Fruit fly (Drosophila melanogaster): Measurements from ENCODE around the gene Dus2.

The Dus2 gene

dm6 chrX:14242479-14242878 is 4.7 kb downstream of the Dus2 start, which contains the start of gene mRNA-cap (continued):
- no peak for TF ChIP-seq Bdp1 (GFP tag; optimal IDR thresholded peaks at IDR 0.05)
- TF ChIP-seq disco-r (GFP tag; optimal IDR thresholded peaks at IDR 0.05), result no peak
- TF ChIP-seq mirr (GFP tag; optimal IDR thresholded peaks at IDR 0.05), result no peak
- TF ChIP-seq CG15073 (GFP tag; optimal IDR thresholded peaks at IDR 0.05), result no peak
- TF ChIP-seq sd (tag; optimal IDR thresholded peaks at IDR 0.05), result no peak
- TF ChIP-seq Awh (GFP tag; IDR thresholded peaks at IDR 0.05), result no peak

- no peak for TF ChIP-seq Hr78 (GFP tag; optimal IDR thresholded peaks at IDR 0.05)
- no peak for TF ChIP-seq CG9797 (GFP tag; optimal IDR thresholded peaks at IDR 0.05)
- TF ChIP-seq Dbx (GFP tag; IDR thresholded peaks at IDR 0.05), result peak; percentile 48; the same call in 1 of the 3 replicates
- peak; percentile 37; the same call in 1 of the 2 replicates for TF ChIP-seq HLH3B (GFP tag; IDR thresholded peaks at IDR 0.05)
- TF ChIP-seq CG15479 (GFP tag; optimal IDR thresholded peaks at IDR 0.05), result no peak
- TF ChIP-seq CG1647 (GFP tag; optimal IDR thresholded peaks at IDR 0.05), result no peak
- no peak for TF ChIP-seq CG7745 (tag; optimal IDR thresholded peaks at IDR 0.05)
- TF ChIP-seq Xbp1 (GFP tag; optimal IDR thresholded peaks at IDR 0.05), result peak; percentile 14
- TF ChIP-seq esg (GFP tag; conservative IDR thresholded peaks at IDR 0.05), result no peak
- TF ChIP-seq Bteb2 (GFP tag; optimal IDR thresholded peaks at IDR 0.05), result no peak
- no peak for TF ChIP-seq CG11085 (GFP tag; IDR thresholded peaks at IDR 0.05)
- no peak for TF ChIP-seq CG6813 (GFP tag; optimal IDR thresholded peaks at IDR 0.05)
- TF ChIP-seq CG2199 (GFP tag; IDR thresholded peaks at IDR 0.05), result no peak
- TF ChIP-seq nerfin-2 (GFP tag; IDR thresholded peaks at IDR 0.05; ENCODE audit: partially characterized antibody), result peak; percentile 61
- peak; percentile 63 for TF ChIP-seq unc-4 (GFP tag; IDR thresholded peaks at IDR 0.05; ENCODE audit: partially characterized antibody)
- TF ChIP-seq CG1529 (GFP tag; optimal IDR thresholded peaks at IDR 0.05), result no peak
- TF ChIP-seq bab2 (GFP tag; optimal IDR thresholded peaks at IDR 0.05), result no peak
- no peak for TF ChIP-seq CG5245 (GFP tag; optimal IDR thresholded peaks at IDR 0.05)
- TF ChIP-seq Gug (GFP tag; IDR thresholded peaks at IDR 0.05), result no peak
- TF ChIP-seq ATbp (GFP tag; optimal IDR thresholded peaks at IDR 0.05), result no peak
- TF ChIP-seq vnd (GFP tag; IDR thresholded peaks at IDR 0.05; ENCODE audit: partially characterized antibody), result peak; percentile 58; the same call in 2 of the 3 replicates
- TF ChIP-seq CG14667 (GFP tag; IDR thresholded peaks at IDR 0.05), result no peak
- peak; percentile 46 for TF ChIP-seq inv (GFP tag; IDR thresholded peaks at IDR 0.05; ENCODE audit: partially characterized antibody)
- no peak for TF ChIP-seq klu (GFP tag; IDR thresholded peaks at IDR 0.05)
- TF ChIP-seq CG3726 (GFP tag; IDR thresholded peaks at IDR 0.05), result no peak
- TF ChIP-seq CG7839 (tag; optimal IDR thresholded peaks at IDR 0.05), result peak; percentile 46
- TF ChIP-seq CG2120 (GFP tag; optimal IDR thresholded peaks at IDR 0.05), result no peak
- no peak for TF ChIP-seq CG8478 (optimal IDR thresholded peaks at IDR 0.05)
- TF ChIP-seq CHES-1-like (GFP tag; optimal IDR thresholded peaks at IDR 0.05), result no peak
- no peak for TF ChIP-seq Neu2 (GFP tag; optimal IDR thresholded peaks at IDR 0.05; ENCODE audit: borderline replicate concordance)
- 0 out of 3 replicates have a peak, but pooled peaks have one; percentile 40 for TF ChIP-seq Doc3 (GFP tag; IDR thresholded peaks at IDR 0.05; ENCODE audit: partially characterized antibody)
- peak; percentile 58; the same call in 1 of the 2 replicates for TF ChIP-seq ara (GFP tag; IDR thresholded peaks at IDR 0.05)
- peak; percentile 67 for TF ChIP-seq CG2712 (tag; optimal IDR thresholded peaks at IDR 0.05)
- TF ChIP-seq ftz-f1 (GFP tag; optimal IDR thresholded peaks at IDR 0.05), result no peak
- no peak for TF ChIP-seq Atf-2 (GFP tag; optimal IDR thresholded peaks at IDR 0.05)
- TF ChIP-seq sisA (GFP tag; IDR thresholded peaks at IDR 0.05), result no peak
- no peak for TF ChIP-seq wdn (GFP tag; IDR thresholded peaks at IDR 0.05)
- no peak for TF ChIP-seq vfl (GFP tag; optimal IDR thresholded peaks at IDR 0.05)
- TF ChIP-seq caup (GFP tag; optimal IDR thresholded peaks at IDR 0.05; ENCODE audit: severe bottlenecking), result no peak
- TF ChIP-seq chn (GFP tag; optimal IDR thresholded peaks at IDR 0.05), result no peak
- peak; percentile 40 for TF ChIP-seq Ssrp (tag; optimal IDR thresholded peaks at IDR 0.05)
- peak; percentile 38 for TF ChIP-seq Rfx (GFP tag; IDR thresholded peaks at IDR 0.05)
Measured at dm6 chrX:14242941-14243736, 5.4 kb downstream of the Dus2 start, which contains the start of gene CG32599. Gene CG32599, plus strand, starts transcription at chrX:14243686.

All from whole organism, embryonic.